Worm (Caenorhabditis elegans): ENCODE measurements around the gene C47E8.11.

DNA sequence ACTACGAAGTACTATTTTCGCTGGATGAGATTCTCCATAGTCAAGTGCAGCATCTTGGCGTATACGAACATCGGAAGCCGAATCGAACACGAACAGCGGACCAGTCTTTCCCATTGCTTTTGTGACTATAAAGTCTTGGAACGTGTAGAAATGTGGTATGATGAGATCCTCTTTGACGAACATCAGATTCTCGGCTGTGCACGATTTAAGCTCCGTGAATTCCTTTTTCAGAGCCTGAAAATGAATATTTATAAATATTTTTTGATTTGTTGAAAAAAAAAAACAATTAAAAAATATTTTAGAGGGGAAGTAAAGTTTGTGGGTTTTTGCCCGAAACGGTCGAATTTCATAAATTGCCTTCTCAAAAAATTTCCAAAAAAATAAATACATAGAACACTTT is 4.5 kb upstream of the C47E8.11 start:
- TF ChIP-seq nhr-237 (tag; optimal IDR thresholded peaks at IDR 0.05) (no peak), nhr-11 (tag; optimal IDR thresholded peaks at IDR 0.05) (no peak), ama-1 (optimal IDR thresholded peaks at IDR 0.05) (no peak), ZK546.5 (tag; optimal IDR thresholded peaks at IDR 0.05) (no peak), F13H6.1 (tag; optimal IDR thresholded peaks at IDR 0.05) (no peak), elt-3 (tag; optimal IDR thresholded peaks at IDR 0.05) (no peak), ztf-1 (GFP tag; conservative IDR thresholded peaks at IDR 0.05) (no peak)
